Worm (Caenorhabditis elegans) whole organism, young adult: ENCODE data around the gene cest-6.
A peak's percentile ranks its signal among the peaks of the same experiment; 100 is the strongest.

Source experiments
- B0019.2 ChIP-seq: fragments of 200-800 bp; sonication (Bioruptor generic); conservative IDR thresholded peaks from 2 replicates; pipeline ENCODE4 v1.3.6; 2022; ENCODE audit warnings: missing genetic modification reagents, missing genetic modification characterization, missing compliant biosample characterization
- B0035.1 ChIP-seq: sonication (generic microtip); optimal IDR thresholded peaks from 2 replicates; lab custom pipeline; 2016; ENCODE audit warnings: missing genetic modification characterization, mild to moderate bottlenecking, missing compliant biosample characterization, missing genotype, missing genetic modification reagents
- F22D6.2 ChIP-seq: sonication (generic microtip); optimal IDR thresholded peaks from 2 replicates; lab custom pipeline; 2016; ENCODE audit warnings: mild to moderate bottlenecking, missing genetic modification characterization, missing compliant biosample characterization
- F49E8.2 ChIP-seq: sonication (generic microtip); optimal IDR thresholded peaks from 3 replicates; lab custom pipeline; 2017; ENCODE audit warnings: missing genetic modification characterization, mild to moderate bottlenecking, missing compliant biosample characterization, antibody characterized with exemption, moderate library complexity; ENCODE audit not compliant: insufficient read depth
- F55B11.4 ChIP-seq: sonication (generic microtip); optimal IDR thresholded peaks from 2 replicates; lab custom pipeline; 2016; ENCODE audit warnings: missing compliant biosample characterization, missing genetic modification characterization, borderline replicate concordance; ENCODE audit not compliant: insufficient read depth
- F57A8.1 ChIP-seq: fragments of 200-800 bp; sonication (Bioruptor generic); optimal IDR thresholded peaks from 2 replicates; lab custom pipeline; 2018; ENCODE audit warnings: mild to moderate bottlenecking, missing genetic modification characterization, moderate library complexity, missing compliant biosample characterization
- K12H6.12 ChIP-seq: fragments of 200-800 bp; sonication (Bioruptor generic); optimal IDR thresholded peaks from 2 replicates; lab custom pipeline; 2018; ENCODE audit warnings: mild to moderate bottlenecking, missing genetic modification characterization, missing compliant biosample characterization
- Y53F4B.3 ChIP-seq: fragments of 200-800 bp; sonication (Bioruptor generic); IDR thresholded peaks from 2 replicates; pipeline ENCODE4 v1.3.6; 2022; ENCODE audit warnings: missing genetic modification reagents, missing genetic modification characterization, missing compliant biosample characterization
- Y53G8AR.9 ChIP-seq: fragments of 200-800 bp; sonication (Bioruptor generic); conservative IDR thresholded peaks from 2 replicates; pipeline ENCODE4 v1.3.6; 2022; ENCODE audit warnings: missing genetic modification reagents, missing genetic modification characterization, missing compliant biosample characterization
- Y79H2A.3 ChIP-seq: fragments of 200-800 bp; sonication (Bioruptor generic); conservative IDR thresholded peaks from 2 replicates; pipeline ENCODE4 v1.3.6; 2022; ENCODE audit warnings: missing genetic modification reagents, missing genetic modification characterization, missing compliant biosample characterization
- ama-1 ChIP-seq, 3 experiments: fragments of 150-350 bp in 1 of 3; sonication (generic microtip) in 2 of 3; optimal IDR thresholded peaks; 2 replicates each; lab custom pipeline; 2014 to 2018; ENCODE audit warnings: missing biosample characterization in 2 of 3, missing genetic modification characterization in 2 of 3, missing genetic modification reagents in 2 of 3
- attf-3 ChIP-seq: fragments of 200-800 bp; sonication (Bioruptor generic); conservative IDR thresholded peaks from 2 replicates; pipeline ENCODE4 v1.3.6; 2022; ENCODE audit warnings: missing genetic modification reagents, missing genetic modification characterization, missing compliant biosample characterization
- attf-5 ChIP-seq: fragments of 200-800 bp; sonication (Bioruptor generic); optimal IDR thresholded peaks from 2 replicates; lab custom pipeline; 2018; ENCODE audit warnings: mild to moderate bottlenecking, missing genetic modification characterization, missing compliant biosample characterization
- bed-1 ChIP-seq: fragments of 200-800 bp; sonication (Bioruptor generic); IDR thresholded peaks from 2 replicates; pipeline ENCODE4 v1.3.6; 2022; ENCODE audit warnings: missing genetic modification reagents, missing genetic modification characterization, missing compliant biosample characterization
- ccch-3 ChIP-seq: fragments of 200-800 bp; sonication (Bioruptor generic); optimal IDR thresholded peaks from 2 replicates; lab custom pipeline; 2018; ENCODE audit warnings: mild to moderate bottlenecking, missing genetic modification characterization, missing compliant biosample characterization
- ceh-91 ChIP-seq: fragments of 200-800 bp; sonication (Bioruptor generic); IDR thresholded peaks from 2 replicates; pipeline ENCODE4 v1.3.6; 2022; ENCODE audit warnings: missing genetic modification reagents, missing genetic modification characterization, missing compliant biosample characterization
- dox-1 ChIP-seq: fragments of 200-800 bp; sonication (Bioruptor generic); IDR thresholded peaks from 2 replicates; pipeline ENCODE4 v1.3.6; 2022; ENCODE audit warnings: missing genetic modification reagents, missing genetic modification characterization, missing compliant biosample characterization
- egrh-3 ChIP-seq: fragments of 200-800 bp; sonication (Bioruptor generic); IDR thresholded peaks from 2 replicates; pipeline ENCODE4 v1.3.6; 2022; ENCODE audit warnings: missing genetic modification reagents, missing genetic modification characterization, missing compliant biosample characterization
- ekl-4 ChIP-seq: fragments of 200-800 bp; sonication (Bioruptor generic); IDR thresholded peaks from 2 replicates; pipeline ENCODE4 v1.3.6; 2022; ENCODE audit warnings: missing genetic modification reagents, missing genetic modification characterization, missing compliant biosample characterization
- fkh-3 ChIP-seq: sonication (generic microtip); optimal IDR thresholded peaks from 2 replicates; lab custom pipeline; 2016; ENCODE audit warnings: mild to moderate bottlenecking, missing genetic modification characterization, missing compliant biosample characterization
- gei-17 ChIP-seq: fragments of 200-800 bp; sonication (Bioruptor generic); optimal IDR thresholded peaks from 2 replicates; lab custom pipeline; 2018; ENCODE audit warnings: mild to moderate bottlenecking, missing genetic modification characterization, missing compliant biosample characterization
- hlh-12 ChIP-seq: sonication (generic microtip); optimal IDR thresholded peaks from 2 replicates; lab custom pipeline; 2016; ENCODE audit warnings: missing genetic modification characterization, missing compliant biosample characterization
- hmg-20 ChIP-seq: fragments of 200-800 bp; sonication (Bioruptor generic); IDR thresholded peaks from 2 replicates; pipeline ENCODE4 v1.3.6; 2022; ENCODE audit warnings: missing genetic modification reagents, missing genetic modification characterization, missing compliant biosample characterization
- let-526 ChIP-seq: fragments of 200-800 bp; sonication (Bioruptor generic); IDR thresholded peaks from 2 replicates; pipeline ENCODE4 v1.3.6; 2022; ENCODE audit warnings: missing genetic modification reagents, missing genetic modification characterization, missing compliant biosample characterization
- lin-35 ChIP-seq, 3 experiments: fragments of 150-350 bp in 2 of 3; sonication (generic microtip) in 1 of 3; optimal IDR thresholded peaks; 2 replicates each; lab custom pipeline; 2014 to 2018; ENCODE audit warnings: missing biosample characterization in 3 of 3, missing genetic modification characterization in 3 of 3, missing genetic modification reagents in 3 of 3
- madf-6 ChIP-seq: fragments of 200-800 bp; sonication (Bioruptor generic); IDR thresholded peaks from 2 replicates; pipeline ENCODE4 v1.3.6; 2022; ENCODE audit warnings: missing genetic modification reagents, missing genetic modification characterization, missing compliant biosample characterization
- mes-4 ChIP-seq: sonication (generic microtip); optimal IDR thresholded peaks from 2 replicates; lab custom pipeline; 2016; ENCODE audit warnings: missing genotype, missing genetic modification characterization, missing compliant biosample characterization
- nfya-1 ChIP-seq: sonication (generic microtip); optimal IDR thresholded peaks from 2 replicates; lab custom pipeline; 2017; ENCODE audit warnings: antibody characterized with exemption, missing compliant biosample characterization, missing genetic modification characterization, borderline replicate concordance; ENCODE audit not compliant: insufficient read depth
- nfyb-1 ChIP-seq: fragments of 200-800 bp; sonication (Bioruptor generic); IDR thresholded peaks from 2 replicates; pipeline ENCODE4 v1.3.6; 2022; ENCODE audit warnings: missing genetic modification reagents, missing genetic modification characterization, missing compliant biosample characterization
- snpc-1.3 ChIP-seq: sonication (generic microtip); optimal IDR thresholded peaks from 2 replicates; lab custom pipeline; 2017; ENCODE audit warnings: missing genetic modification characterization, mild to moderate bottlenecking, missing compliant biosample characterization, antibody characterized with exemption, moderate library complexity, missing genotype, missing genetic modification reagents; ENCODE audit not compliant: insufficient read depth
- snpc-4 ChIP-seq, 5 experiments: fragments of 150-350 bp in 1 of 5; sonication (generic microtip) in 4 of 5; optimal IDR thresholded peaks; 2 replicates each; lab custom pipeline; 2014 to 2018; ENCODE audit warnings: missing genetic modification characterization in 5 of 5, missing biosample characterization in 3 of 5, antibody characterized with exemption in 2 of 5, mild to moderate bottlenecking in 2 of 5, missing compliant biosample characterization in 2 of 5, missing genotype in 2 of 5, moderate library complexity in 2 of 5, missing genetic modification reagents in 1 of 5
- sptf-2 ChIP-seq: fragments of 200-800 bp; sonication (Bioruptor generic); optimal IDR thresholded peaks from 2 replicates; lab custom pipeline; 2018; ENCODE audit warnings: mild to moderate bottlenecking, missing genetic modification characterization, missing compliant biosample characterization
- unc-62 ChIP-seq: fragments of 150-350 bp; optimal IDR thresholded peaks from 2 replicates; lab custom pipeline; 2014; ENCODE audit warnings: missing biosample characterization, missing genetic modification reagents, missing genetic modification characterization
- zfh-2 ChIP-seq: fragments of 200-800 bp; sonication (Bioruptor generic); conservative IDR thresholded peaks from 2 replicates; pipeline ENCODE4 v1.3.6; 2022; ENCODE audit warnings: missing genetic modification reagents, missing genetic modification characterization, missing compliant biosample characterization
- ztf-18 ChIP-seq: sonication (generic microtip); optimal IDR thresholded peaks from 2 replicates; lab custom pipeline; 2016; ENCODE audit warnings: missing genotype, mild to moderate bottlenecking, missing genetic modification characterization, missing compliant biosample characterization
- ztf-22 ChIP-seq: fragments of 200-800 bp; sonication (Bioruptor generic); optimal IDR thresholded peaks from 2 replicates; lab custom pipeline; 2018; ENCODE audit warnings: mild to moderate bottlenecking, missing genetic modification characterization, moderate library complexity, missing compliant biosample characterization

Gene cest-6

DNA sequence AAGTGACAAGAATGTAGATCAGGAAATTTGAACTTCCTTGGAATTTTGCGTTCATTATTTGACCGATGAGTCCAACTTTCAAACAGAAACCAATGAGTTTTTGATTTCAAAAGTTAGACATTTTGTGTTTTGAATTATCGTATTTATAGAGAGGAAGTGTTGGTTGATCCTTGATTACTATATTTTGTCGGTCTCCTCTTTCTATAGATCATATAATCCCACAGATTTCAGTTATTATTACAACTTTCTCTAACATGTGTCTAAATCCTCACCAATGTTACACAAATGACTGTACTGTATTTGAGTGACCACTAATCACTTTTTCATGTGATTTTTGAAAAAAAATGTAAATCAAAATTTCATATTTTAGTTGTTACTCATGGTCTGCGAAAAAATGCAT is 36.2 kb upstream of the cest-6 start, which contains the start of gene B0478.3:
TSS of gene B0478.3 (minus strand) at position 101 of the 400 bp plus-strand sequence.
- TF ChIP-seq Y53F4B.3 (GFP tag; lab: Robert Waterston, UW) (no peak), mes-4 (no peak), attf-3 (GFP tag; lab: Robert Waterston, UW) (no peak), K12H6.12 (tag; lab: Kevin White, UChicago) (no peak), ceh-91 (no peak), madf-6 (GFP tag; lab: Robert Waterston, UW) (no peak), snpc-1.3 (tag; lab: Kevin White, UChicago) (no peak), unc-62 (GFP tag; lab: Kevin White, UChicago) (no peak), F22D6.2 (no peak), Y53G8AR.9 (no peak), nfya-1 (tag; lab: Kevin White, UChicago) (no peak)

DNA sequence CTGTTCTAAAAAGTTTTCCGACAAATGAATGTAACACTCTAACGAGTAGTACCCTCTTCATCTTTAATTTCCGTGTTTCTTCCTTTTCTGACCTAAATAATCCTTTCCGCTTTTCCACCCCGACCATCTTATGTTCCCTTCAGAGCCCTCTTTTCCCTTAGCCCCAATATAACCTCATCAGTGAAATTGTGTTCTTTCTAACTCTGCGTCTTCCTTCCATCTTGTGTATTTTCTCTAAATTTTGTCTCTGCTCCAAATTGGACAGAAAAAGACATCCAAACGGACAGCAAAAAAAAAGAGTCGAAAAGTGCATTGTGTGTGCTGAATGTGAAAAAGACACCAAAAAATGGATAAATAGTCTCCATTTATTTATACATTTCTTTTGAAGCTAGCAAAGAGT is 31.2 kb upstream of the cest-6 start:
- TF ChIP-seq hmg-20 (GFP tag; lab: Robert Waterston, UW) (no peak), attf-5 (GFP tag; lab: Kevin White, UChicago) (no peak), ama-1 (optimal IDR thresholded peaks at IDR 0.05; lab: Kevin White, UChicago) (no peak), ama-1 (GFP tag; optimal IDR thresholded peaks at IDR 0.05; lab: Kevin White, UChicago) (no peak), ztf-22 (GFP tag; lab: Kevin White, UChicago) (no peak), ccch-3 (GFP tag; lab: Kevin White, UChicago) (no peak), fkh-3 (no peak), F55B11.4 (tag; lab: Kevin White, UChicago) (no peak), B0019.2 (GFP tag; lab: Robert Waterston, UW) (no peak), nfya-1 (tag; lab: Kevin White, UChicago) (no peak), nfyb-1 (GFP tag; lab: Robert Waterston, UW) (no peak), Y79H2A.3 (GFP tag; lab: Robert Waterston, UW) (no peak), hlh-12 (tag; lab: Kevin White, UChicago) (no peak), F49E8.2 (tag; lab: Kevin White, UChicago) (no peak), dox-1 (GFP tag; lab: Robert Waterston, UW) (no peak), mes-4 (no peak), ztf-18 (tag; lab: Kevin White, UChicago) (no peak)

DNA sequence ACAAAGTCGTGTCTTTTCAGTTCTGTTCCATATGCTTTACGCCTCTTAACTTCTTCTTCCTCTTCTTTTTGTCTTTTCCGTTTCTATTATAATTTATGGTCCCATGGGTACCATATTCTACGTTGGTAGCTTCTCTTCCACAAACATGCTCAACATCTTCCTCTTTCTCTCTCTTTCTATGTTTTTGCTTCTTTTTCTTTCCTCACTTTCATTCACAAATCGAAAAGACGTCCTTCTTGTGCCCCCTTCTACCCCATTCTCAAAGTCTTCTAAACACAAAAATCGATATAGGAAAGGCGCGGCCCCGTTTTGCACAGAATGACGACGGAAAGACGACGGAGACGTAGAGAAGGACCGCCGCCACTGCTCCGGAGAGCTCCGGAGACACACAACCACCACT is 30.4 kb upstream of the cest-6 start:
- TF ChIP-seq snpc-4 (GFP tag; optimal IDR thresholded peaks at IDR 0.05; lab: Kevin White, UChicago) (no peak), snpc-4 (tag; optimal IDR thresholded peaks at IDR 0.05; lab: Kevin White, UChicago) (no peak), lin-35 (GFP tag; optimal IDR thresholded peaks at IDR 0.05; lab: Kevin White, UChicago) (peak in 1 of 3 experiments; percentile 58)
- TF ChIP-seq, all 124 proteins: peak for 1

DNA sequence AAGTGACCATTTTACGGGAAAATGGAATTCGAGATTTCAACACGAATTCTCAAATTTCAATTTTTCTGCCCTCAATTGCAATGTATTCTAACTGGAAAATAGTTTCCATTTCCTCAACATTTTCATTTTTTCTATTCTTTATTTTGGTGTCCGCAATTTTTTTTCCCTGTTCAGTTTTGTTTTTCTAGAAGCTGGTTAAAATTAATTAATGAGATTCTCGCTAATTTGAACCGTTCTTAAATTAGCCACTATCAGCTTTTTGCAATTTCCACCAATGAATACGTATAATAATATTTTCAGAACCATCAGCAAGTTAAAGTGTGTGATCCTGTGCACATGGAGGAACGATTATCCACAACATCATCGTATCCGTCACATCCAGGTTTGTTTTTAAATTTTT is 29.0 kb upstream of the cest-6 start, which contains the start of gene jnk-1:
TSS of gene jnk-1 (plus strand) at position 301 of the 400 bp plus-strand sequence.
- TF ChIP-seq ekl-4 = no peak
- TF ChIP-seq nfya-1 (tag; lab: Kevin White, UChicago) = no peak
- TF ChIP-seq egrh-3 (GFP tag; lab: Robert Waterston, UW) = no peak
- no peak for TF ChIP-seq let-526 (GFP tag; lab: Robert Waterston, UW)
- TF ChIP-seq zfh-2 (GFP tag; lab: Robert Waterston, UW) = no peak
- TF ChIP-seq B0035.1 (tag; lab: Kevin White, UChicago) = no peak
- TF ChIP-seq F57A8.1 (GFP tag; lab: Kevin White, UChicago) = no peak
- no peak for TF ChIP-seq gei-17 (GFP tag; lab: Kevin White, UChicago)
- TF ChIP-seq bed-1 (GFP tag; lab: Robert Waterston, UW) = no peak
- no peak for TF ChIP-seq sptf-2 (GFP tag; lab: Kevin White, UChicago)
- TF ChIP-seq lin-35 (GFP tag; optimal IDR thresholded peaks at IDR 0.05; lab: Kevin White, UChicago) = no peak
